Worm (Caenorhabditis elegans) whole organism, L2 larva: ENCODE data around the gene T16G12.6.

Source experiments
- C34F6.9 ChIP-seq: fragments of 150-350 bp; optimal IDR thresholded peaks from 2 replicates; lab custom pipeline; 2014; ENCODE audit warnings: missing biosample characterization, missing genetic modification characterization
- F13H6.1 ChIP-seq: sonication (generic microtip); optimal IDR thresholded peaks from 2 replicates; lab custom pipeline; 2016; ENCODE audit warnings: missing genetic modification characterization, missing compliant biosample characterization
- R02D3.7 ChIP-seq: fragments of 150-350 bp; optimal IDR thresholded peaks from 2 replicates; lab custom pipeline; 2014; ENCODE audit warnings: missing biosample characterization, missing genetic modification characterization
- ZK546.5 ChIP-seq: sonication (generic microtip); optimal IDR thresholded peaks from 2 replicates; lab custom pipeline; 2017; ENCODE audit warnings: missing biosample characterization, missing genetic modification characterization
- alr-1 ChIP-seq: fragments of 150-350 bp; optimal IDR thresholded peaks from 2 replicates; lab custom pipeline; 2014; ENCODE audit warnings: missing biosample characterization, missing genetic modification characterization
- aly-2 ChIP-seq: fragments of 150-350 bp; optimal IDR thresholded peaks from 2 replicates; lab custom pipeline; 2014; ENCODE audit warnings: missing biosample characterization, missing genetic modification characterization
- blmp-1 ChIP-seq: sonication (generic microtip); optimal IDR thresholded peaks from 2 replicates; lab custom pipeline; 2017; ENCODE audit warnings: missing genetic modification characterization, mild to moderate bottlenecking, missing compliant biosample characterization, antibody characterized with exemption, moderate library complexity; ENCODE audit not compliant: insufficient read depth
- ceh-82 ChIP-seq: fragments of 150-350 bp; optimal IDR thresholded peaks from 2 replicates; lab custom pipeline; 2014; ENCODE audit warnings: missing biosample characterization, missing genetic modification characterization
- crh-2 ChIP-seq: sonication (generic microtip); optimal IDR thresholded peaks from 2 replicates; lab custom pipeline; 2017; ENCODE audit warnings: missing biosample characterization, missing genetic modification characterization
- egl-27 ChIP-seq: sonication (generic microtip); optimal IDR thresholded peaks from 3 replicates; lab custom pipeline; 2017; ENCODE audit warnings: missing biosample characterization, missing genetic modification reagents, missing genetic modification characterization
- elt-1 ChIP-seq: fragments of 150-350 bp; optimal IDR thresholded peaks from 2 replicates; lab custom pipeline; 2014; ENCODE audit warnings: missing biosample characterization, missing genetic modification characterization
- elt-3 ChIP-seq: sonication (generic microtip); optimal IDR thresholded peaks from 2 replicates; lab custom pipeline; 2017; ENCODE audit warnings: missing biosample characterization, missing genetic modification characterization
- fos-1 ChIP-seq: fragments of 150-350 bp; optimal IDR thresholded peaks from 2 replicates; lab custom pipeline; 2014; ENCODE audit warnings: missing biosample characterization, missing genetic modification characterization
- gmeb-1 ChIP-seq: fragments of 150-350 bp; optimal IDR thresholded peaks from 2 replicates; lab custom pipeline; 2014; ENCODE audit warnings: missing biosample characterization, missing genetic modification characterization
- lin-11 ChIP-seq: fragments of 150-350 bp; sonication (generic microtip); optimal IDR thresholded peaks from 2 replicates; lab custom pipeline; 2014; ENCODE audit warnings: missing biosample characterization, missing genetic modification characterization, inconsistent platforms, mixed read lengths
- lin-13 ChIP-seq: fragments of 150-350 bp; optimal IDR thresholded peaks from 2 replicates; lab custom pipeline; 2014; ENCODE audit warnings: missing biosample characterization, missing genetic modification reagents, missing genetic modification characterization
- lin-39 ChIP-seq: fragments of 150-350 bp; optimal IDR thresholded peaks from 2 replicates; lab custom pipeline; 2014; ENCODE audit warnings: missing biosample characterization, missing genetic modification reagents, missing genetic modification characterization
- lsy-2 ChIP-seq, 2 experiments: fragments of 150-350 bp in 1 of 2; sonication (generic microtip) in 1 of 2; optimal IDR thresholded peaks; 2 replicates each; lab custom pipeline; 2014 to 2017; ENCODE audit warnings: missing biosample characterization in 2 of 2, missing genetic modification characterization in 2 of 2
- mab-5 ChIP-seq: fragments of 150-350 bp; optimal IDR thresholded peaks from 2 replicates; lab custom pipeline; 2014; ENCODE audit warnings: missing biosample characterization, missing genetic modification characterization
- mbf-1 ChIP-seq: sonication (generic microtip); optimal IDR thresholded peaks from 2 replicates; lab custom pipeline; 2017; ENCODE audit warnings: missing biosample characterization, missing genetic modification characterization
- mdl-1 ChIP-seq, 2 experiments: fragments of 150-350 bp in 1 of 2; sonication (generic microtip) in 1 of 2; optimal IDR thresholded peaks; 2 replicates each; lab custom pipeline; 2017; ENCODE audit warnings: missing biosample characterization in 2 of 2, missing genetic modification characterization in 2 of 2
- nhr-10 ChIP-seq: sonication (generic microtip); optimal IDR thresholded peaks from 2 replicates; lab custom pipeline; 2017; ENCODE audit warnings: missing biosample characterization, missing genetic modification characterization
- nhr-11 ChIP-seq: fragments of 150-350 bp; optimal IDR thresholded peaks from 2 replicates; lab custom pipeline; 2014; ENCODE audit warnings: missing biosample characterization, missing genetic modification characterization
- nhr-12 ChIP-seq: fragments of 150-350 bp; optimal IDR thresholded peaks from 2 replicates; lab custom pipeline; 2014; ENCODE audit warnings: missing biosample characterization, missing genetic modification characterization
- nhr-129 ChIP-seq: fragments of 150-350 bp; optimal IDR thresholded peaks from 2 replicates; lab custom pipeline; 2014; ENCODE audit warnings: missing biosample characterization, missing genetic modification characterization
- nhr-23 ChIP-seq: fragments of 150-350 bp; optimal IDR thresholded peaks from 2 replicates; lab custom pipeline; 2014; ENCODE audit warnings: missing biosample characterization, missing genetic modification reagents, missing genetic modification characterization
- nhr-237 ChIP-seq: fragments of 150-350 bp; optimal IDR thresholded peaks from 2 replicates; lab custom pipeline; 2014; ENCODE audit warnings: missing biosample characterization, missing genetic modification characterization
- nhr-25 ChIP-seq: fragments of 150-350 bp; sonication (generic microtip); optimal IDR thresholded peaks from 3 replicates; lab custom pipeline; 2014; ENCODE audit warnings: missing biosample characterization, missing genetic modification characterization
- nhr-6 ChIP-seq: fragments of 150-350 bp; optimal IDR thresholded peaks from 2 replicates; lab custom pipeline; 2014; ENCODE audit warnings: missing biosample characterization, missing genetic modification characterization
- nhr-77 ChIP-seq: fragments of 150-350 bp; optimal IDR thresholded peaks from 2 replicates; lab custom pipeline; 2014; ENCODE audit warnings: missing biosample characterization, missing genetic modification characterization
- peb-1 ChIP-seq: fragments of 150-350 bp; optimal IDR thresholded peaks from 2 replicates; lab custom pipeline; 2014; ENCODE audit warnings: missing biosample characterization, missing genetic modification characterization
- skn-1 ChIP-seq: sonication (generic microtip); optimal IDR thresholded peaks from 2 replicates; lab custom pipeline; 2017; ENCODE audit warnings: missing biosample characterization, missing genetic modification characterization
- sma-3 ChIP-seq: sonication (generic microtip); optimal IDR thresholded peaks from 2 replicates; lab custom pipeline; 2016; ENCODE audit warnings: missing genetic modification reagents, missing genetic modification characterization, missing compliant biosample characterization
- sma-9 ChIP-seq, 2 experiments: fragments of 150-350 bp in 1 of 2; sonication (generic microtip) in 1 of 2; optimal IDR thresholded peaks; 2 replicates each; lab custom pipeline; 2014 to 2016; ENCODE audit warnings: missing genetic modification characterization in 2 of 2, mild to moderate bottlenecking in 1 of 2, missing biosample characterization in 1 of 2, missing compliant biosample characterization in 1 of 2, missing genetic modification reagents in 1 of 2, moderate library complexity in 1 of 2
- unc-55 ChIP-seq: fragments of 150-350 bp; sonication (generic microtip); optimal IDR thresholded peaks from 3 replicates; lab custom pipeline; 2014; ENCODE audit warnings: missing biosample characterization, missing genetic modification reagents, missing genetic modification characterization
- unc-62 ChIP-seq: fragments of 150-350 bp; optimal IDR thresholded peaks from 2 replicates; lab custom pipeline; 2014; ENCODE audit warnings: missing biosample characterization, missing genetic modification reagents, missing genetic modification characterization
- zag-1 ChIP-seq: fragments of 150-350 bp; optimal IDR thresholded peaks from 2 replicates; lab custom pipeline; 2014; ENCODE audit warnings: missing biosample characterization, missing genetic modification characterization
- ztf-11 ChIP-seq: sonication (generic microtip); optimal IDR thresholded peaks from 2 replicates; lab custom pipeline; 2017; ENCODE audit warnings: missing biosample characterization, missing genetic modification characterization

The T16G12.6 gene

ce11 chrIII:10064140-10064539 is 5.2 kb upstream of the T16G12.6 start, which contains the start of gene ekl-6:
ekl-6 (plus strand) TSS chrIII:10064404.
- TF ChIP-seq ztf-11 (tag; lab: Kevin White, UChicago) (no peak), crh-2 (tag; lab: Kevin White, UChicago) (peak; percentile 4), sma-9 (GFP tag; optimal IDR thresholded peaks at IDR 0.05; lab: Kevin White, UChicago) (peak; percentile 68), sma-9 (tag; optimal IDR thresholded peaks at IDR 0.05; lab: Kevin White, UChicago) (no peak), lsy-2 (tag; optimal IDR thresholded peaks at IDR 0.05; lab: Kevin White, UChicago) (peak in 1 of 2 experiments; percentile 47), egl-27 (no peak), R02D3.7 (tag; lab: Kevin White, UChicago) (no peak), unc-55 (peak; percentile 54), gmeb-1 (tag; lab: Kevin White, UChicago) (peak; percentile 51), nhr-11 (tag; lab: Kevin White, UChicago) (no peak), C34F6.9 (tag; lab: Kevin White, UChicago) (peak; percentile 73), mab-5 (tag; lab: Kevin White, UChicago) (no peak), elt-1 (tag; lab: Kevin White, UChicago) (no peak), unc-62 (GFP tag; lab: Kevin White, UChicago) (no peak), ceh-82 (tag; lab: Kevin White, UChicago) (no peak), sma-3 (GFP tag; lab: Kevin White, UChicago) (peak; percentile 63), fos-1 (tag; lab: Kevin White, UChicago) (peak; percentile 21), F13H6.1 (tag; lab: Kevin White, UChicago) (peak; percentile 58), mbf-1 (tag; lab: Kevin White, UChicago) (no peak), nhr-77 (tag; lab: Kevin White, UChicago) (no peak), aly-2 (tag; lab: Kevin White, UChicago) (no peak), nhr-237 (tag; lab: Kevin White, UChicago) (no peak)

- TF ChIP-seq nhr-11 (tag; lab: Kevin White, UChicago) = no peak
- no peak for TF ChIP-seq ztf-11 (tag; lab: Kevin White, UChicago)
- no peak for TF ChIP-seq nhr-12 (tag; lab: Kevin White, UChicago)
- TF ChIP-seq ZK546.5 = no peak
- no peak for TF ChIP-seq gmeb-1 (tag; lab: Kevin White, UChicago)
- no peak for TF ChIP-seq nhr-129 (tag; lab: Kevin White, UChicago)
- no peak for TF ChIP-seq crh-2 (tag; lab: Kevin White, UChicago)
- TF ChIP-seq mab-5 (tag; lab: Kevin White, UChicago) = no peak
- no peak for TF ChIP-seq nhr-23 (tag; lab: Kevin White, UChicago)
These were observed 6.7 kb downstream of the T16G12.6 start for ce11 chrIII:10076042-10076441.

- TF ChIP-seq lsy-2 (tag; optimal IDR thresholded peaks at IDR 0.05; lab: Kevin White, UChicago) (no peak), nhr-129 (tag; lab: Kevin White, UChicago) (no peak), mab-5 (tag; lab: Kevin White, UChicago) (no peak), nhr-12 (tag; lab: Kevin White, UChicago) (no peak), peb-1 (no peak), R02D3.7 (tag; lab: Kevin White, UChicago) (no peak), nhr-6 (tag; lab: Kevin White, UChicago) (no peak), nhr-10 (tag; lab: Kevin White, UChicago) (no peak), unc-62 (GFP tag; lab: Kevin White, UChicago) (no peak), mbf-1 (tag; lab: Kevin White, UChicago) (no peak), lin-13 (no peak), mdl-1 (tag; optimal IDR thresholded peaks at IDR 0.05; lab: Kevin White, UChicago) (no peak), ztf-11 (tag; lab: Kevin White, UChicago) (no peak)
These were observed 8.8 kb downstream of the T16G12.6 start, which contains the start of gene T16G12.9 for ce11 chrIII:10078151-10078550. T16G12.9 (minus strand) TSS chrIII:10078251.

- no peak for TF ChIP-seq nhr-6 (tag; lab: Kevin White, UChicago)
These were observed 9.4 kb downstream of the T16G12.6 start for ce11 chrIII:10078784-10079183.

- no peak for TF ChIP-seq skn-1 (tag; lab: Kevin White, UChicago)
- no peak for TF ChIP-seq blmp-1 (tag; lab: Kevin White, UChicago)
- no peak for TF ChIP-seq zag-1 (tag; lab: Kevin White, UChicago)
- TF ChIP-seq alr-1 (tag; lab: Kevin White, UChicago) = no peak
- TF ChIP-seq peb-1 = no peak
- no peak for TF ChIP-seq lin-13
- no peak for TF ChIP-seq elt-3 (tag; lab: Kevin White, UChicago)
- no peak for TF ChIP-seq nhr-25 (tag; lab: Kevin White, UChicago)
- no peak for TF ChIP-seq egl-27
- TF ChIP-seq ZK546.5 = no peak
- TF ChIP-seq nhr-10 (tag; lab: Kevin White, UChicago) = no peak
- TF ChIP-seq crh-2 (tag; lab: Kevin White, UChicago) = no peak
- no peak for TF ChIP-seq lin-11 (tag; lab: Kevin White, UChicago)
- TF ChIP-seq nhr-23 (tag; lab: Kevin White, UChicago) = no peak
- TF ChIP-seq C34F6.9 (tag; lab: Kevin White, UChicago) = no peak
- TF ChIP-seq mbf-1 (tag; lab: Kevin White, UChicago) = no peak
- no peak for TF ChIP-seq mdl-1 (tag; optimal IDR thresholded peaks at IDR 0.05; lab: Kevin White, UChicago)
- no peak for TF ChIP-seq lin-39 (tag; lab: Kevin White, UChicago)
- TF ChIP-seq nhr-6 (tag; lab: Kevin White, UChicago) = no peak
These were observed 13.9 kb downstream of the T16G12.6 start, which contains the start of gene T16H12.3 for ce11 chrIII:10083242-10083641. T16H12.3 (minus strand) TSS chrIII:10083292.
